Worm (Caenorhabditis elegans): ENCODE measurements around the gene Y25C1A.7.

DNA sequence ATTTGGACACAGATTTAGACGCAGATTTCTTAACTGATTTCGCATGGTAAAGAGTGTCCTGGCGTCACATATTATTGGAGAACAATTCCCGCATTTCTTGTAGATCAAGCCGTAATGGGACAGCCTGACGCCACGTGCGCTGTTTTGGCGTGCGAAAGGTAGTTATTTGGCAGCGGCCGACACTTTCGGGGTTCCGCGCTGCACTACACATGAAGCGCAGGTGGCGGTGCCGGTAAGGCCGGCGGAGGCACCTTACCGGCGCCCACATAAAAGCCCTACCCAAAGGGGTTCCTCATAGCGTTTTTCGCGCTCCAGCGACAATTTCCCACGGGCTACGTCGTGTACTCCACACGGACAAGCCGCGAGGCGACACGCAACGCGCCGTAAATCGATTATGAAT is 39.2 kb upstream of the Y25C1A.7 start:
- TF ChIP-seq lin-13 (tag; optimal IDR thresholded peaks at IDR 0.05), result no peak
- TF ChIP-seq unc-120 (tag; optimal IDR thresholded peaks at IDR 0.05; ENCODE audit: poor library complexity, severe bottlenecking), result no peak
- no peak for TF ChIP-seq unc-39 (tag; optimal IDR thresholded peaks at IDR 0.05)
- no peak for TF ChIP-seq lsy-2 (tag; optimal IDR thresholded peaks at IDR 0.05)
- no peak for TF ChIP-seq nhr-12 (tag; optimal IDR thresholded peaks at IDR 0.05)
- TF ChIP-seq elt-1 (tag; optimal IDR thresholded peaks at IDR 0.05; ENCODE audit: borderline replicate concordance, insufficient read depth), result no peak
- TF ChIP-seq ceh-39 (tag; optimal IDR thresholded peaks at IDR 0.05), result no peak
- no peak for TF ChIP-seq unc-62 (GFP tag; optimal IDR thresholded peaks at IDR 0.05)
- no peak for TF ChIP-seq flh-1 (GFP tag; optimal IDR thresholded peaks at IDR 0.05)

Data from whole organism, mixed stage, embryonic.